Fruit fly (Drosophila melanogaster): ENCODE data around the gene sphinx2.
A peak's percentile ranks its signal among the peaks of the same experiment; 100 is the strongest.

The sphinx2 gene

dm6 chr3L:7422578-7422977, 18.0 kb downstream of the sphinx2 start (continued):
- TF ChIP-seq CG7372 (GFP tag; IDR thresholded peaks at IDR 0.05) (peak; percentile 69), bowl (GFP tag; IDR thresholded peaks at IDR 0.05) (no peak)

dm6 chr3L:7404081-7404480, 36.5 kb downstream of the sphinx2 start, which contains the start of gene CG8560:
CG8560 (minus strand) TSS chr3L:7404181.
- TF ChIP-seq CG14860 (GFP tag; IDR thresholded peaks at IDR 0.05; ENCODE audit: partially characterized antibody) (peak; percentile 19; the same call in 1 of the 3 replicates), cwo (GFP tag; optimal IDR thresholded peaks at IDR 0.05) (no peak), CG2875 (GFP tag; optimal IDR thresholded peaks at IDR 0.05) (no peak)

- peak; percentile 46 for TF ChIP-seq sug (tag; optimal IDR thresholded peaks at IDR 0.05)
- no peak for TF ChIP-seq ATbp (GFP tag; optimal IDR thresholded peaks at IDR 0.05)
- peak; percentile 52; the same call in 2 of the 3 replicates for TF ChIP-seq vnd (GFP tag; IDR thresholded peaks at IDR 0.05; ENCODE audit: partially characterized antibody)
- no peak for TF ChIP-seq CG2712 (tag; optimal IDR thresholded peaks at IDR 0.05)
- peak; percentile 26; the same call in 1 of the 2 replicates for TF ChIP-seq GATAe (GFP tag; conservative IDR thresholded peaks at IDR 0.05)
- TF ChIP-seq sens (GFP tag), result peak; percentile 21
- peak; percentile 13 for TF ChIP-seq CG18599 (GFP tag; optimal IDR thresholded peaks at IDR 0.05)
- TF ChIP-seq E2f1 (GFP tag; IDR thresholded peaks at IDR 0.05), result no peak
- peak; percentile 89 for TF ChIP-seq exex (tag; optimal IDR thresholded peaks at IDR 0.05)
- TF ChIP-seq grn (GFP tag; optimal IDR thresholded peaks at IDR 0.05), result peak; percentile 27
Observed at dm6 chr3L:7401972-7402371, 38.6 kb downstream of the sphinx2 start.

- TF ChIP-seq ERR (GFP tag; optimal IDR thresholded peaks at IDR 0.05) (no peak), CG15073 (GFP tag; optimal IDR thresholded peaks at IDR 0.05) (no peak), sna (GFP tag; IDR thresholded peaks at IDR 0.05; ENCODE audit: partially characterized antibody) (no peak), Six4 (GFP tag; optimal IDR thresholded peaks at IDR 0.05) (no peak), CG12391 (tag; optimal IDR thresholded peaks at IDR 0.05) (no peak), exex (tag; optimal IDR thresholded peaks at IDR 0.05) (peak; percentile 13)
Observed at dm6 chr3L:7399770-7400169, 40.8 kb downstream of the sphinx2 start, which contains the start of gene CG18417. CG18417 (plus strand) TSS chr3L:7400070.

dm6 chr3L:7397979-7398378, 42.6 kb downstream of the sphinx2 start, which contains the start of gene CG8562:
CG8562 (plus strand) TSS chr3L:7398285.
- TF ChIP-seq CG7839 (tag; optimal IDR thresholded peaks at IDR 0.05) (no peak), ken (GFP tag; IDR thresholded peaks at IDR 0.05) (no peak), vnd (GFP tag; IDR thresholded peaks at IDR 0.05; ENCODE audit: partially characterized antibody) (peak; percentile 43; the same call in 2 of the 3 replicates), sug (tag; optimal IDR thresholded peaks at IDR 0.05) (peak; percentile 44), sens-2 (GFP tag; IDR thresholded peaks at IDR 0.05) (peak; percentile 69; the same call in 1 of the 2 replicates), CG34376 (GFP tag; optimal IDR thresholded peaks at IDR 0.05) (peak; percentile 13), nerfin-1 (tag; optimal IDR thresholded peaks at IDR 0.05) (no peak), grn (GFP tag; optimal IDR thresholded peaks at IDR 0.05) (peak; percentile 33), hkb (optimal IDR thresholded peaks at IDR 0.05) (no peak), hkb (GFP tag; IDR thresholded peaks at IDR 0.05) (no peak), cwo (GFP tag; optimal IDR thresholded peaks at IDR 0.05) (peak; percentile 14), CG13296 (GFP tag; optimal IDR thresholded peaks at IDR 0.05) (no peak), Vsx1 (GFP tag; optimal IDR thresholded peaks at IDR 0.05) (peak; percentile 8), Hey (tag; optimal IDR thresholded peaks at IDR 0.05) (peak; percentile 64), slbo (GFP tag; IDR thresholded peaks at IDR 0.05) (no peak), CG7372 (GFP tag; IDR thresholded peaks at IDR 0.05) (no peak), PHDP (tag; optimal IDR thresholded peaks at IDR 0.05) (no peak), GATAe (GFP tag; conservative IDR thresholded peaks at IDR 0.05) (peak; percentile 52; the same call in 1 of the 2 replicates), CkIIα-i1 (GFP tag; IDR thresholded peaks at IDR 0.05) (no peak), Hr78 (GFP tag; optimal IDR thresholded peaks at IDR 0.05) (peak in 1 of 2 experiments; percentile 5), luna (GFP tag; optimal IDR thresholded peaks at IDR 0.05) (no peak), mirr (GFP tag; optimal IDR thresholded peaks at IDR 0.05) (peak; percentile 54), exex (tag; optimal IDR thresholded peaks at IDR 0.05) (peak; percentile 94), sr (GFP tag; IDR thresholded peaks at IDR 0.05) (no peak), CG15514 (GFP tag; optimal IDR thresholded peaks at IDR 0.05) (no peak), CG15479 (GFP tag; optimal IDR thresholded peaks at IDR 0.05) (no peak), CG7786 (GFP tag; optimal IDR thresholded peaks at IDR 0.05) (no peak), Max (GFP tag; optimal IDR thresholded peaks at IDR 0.05) (no peak)
